Worm (Caenorhabditis elegans): Measurements from ENCODE around the gene F37C12.21.

DNA sequence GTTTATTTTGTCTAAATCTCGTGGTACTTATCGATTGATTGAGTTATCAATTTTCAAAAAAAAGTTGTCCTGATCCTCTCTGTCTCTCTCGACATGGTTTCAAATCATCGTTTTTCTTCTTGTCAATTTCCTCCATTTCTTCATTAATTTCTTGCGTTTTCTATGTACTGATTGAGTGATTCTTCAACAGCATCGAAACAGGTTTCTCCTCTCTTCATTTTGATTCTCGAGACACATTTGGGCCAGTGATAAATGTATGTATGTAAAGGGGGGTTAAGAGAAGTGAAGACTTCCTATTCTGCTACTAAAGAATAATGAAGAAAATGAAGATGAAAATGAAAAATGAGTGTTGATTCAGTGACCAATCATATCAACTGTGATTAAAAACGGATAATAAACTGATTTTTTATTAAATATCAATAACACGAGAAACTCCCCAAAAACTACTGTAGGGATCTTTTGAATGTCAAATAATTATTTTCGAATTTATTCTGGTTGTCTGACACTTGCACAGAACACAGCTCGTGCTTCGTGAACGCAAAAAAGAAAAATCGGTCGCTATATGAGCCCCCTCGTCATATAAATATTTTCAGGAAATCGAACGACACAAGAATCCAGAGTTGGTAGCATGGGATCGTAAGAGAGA, 15.1 kb downstream of the F37C12.21 start:
- TF ChIP-seq dox-1 (GFP tag; IDR thresholded peaks at IDR 0.05) (no peak), ceh-58 (GFP tag; IDR thresholded peaks at IDR 0.05) (no peak)

All from whole organism, young adult.